Fruit fly (Drosophila melanogaster): ENCODE measurements around the gene fd96Cb.

dm6 chr3R:25126823-25127222 is 32.0 kb downstream of the fd96Cb start:
- no peak for TF ChIP-seq CG8478 (optimal IDR thresholded peaks at IDR 0.05)
- no peak for TF ChIP-seq CTCF (optimal IDR thresholded peaks at IDR 0.05)
